Worm (Caenorhabditis elegans): ENCODE measurements around the gene rpm-1.

- TF ChIP-seq him-1 (tag; optimal IDR thresholded peaks at IDR 0.05), result no peak
- no peak for TF ChIP-seq dao-5 (tag; optimal IDR thresholded peaks at IDR 0.05)
These were observed 35.3 kb downstream of the rpm-1 start for ce11 chrV:8784485-8784884.
